Fruit fly (Drosophila melanogaster) whole organism, embryonic: ENCODE results near the gene NC2beta.

Experiments used
- Abd-B ChIP-seq: fragments of 200-800 bp; sonication (Bioruptor generic); optimal IDR thresholded peaks from 2 replicates; lab custom pipeline; 2018; ENCODE audit warnings: missing biosample characterization, mild to moderate bottlenecking, missing genetic modification characterization, moderate library complexity
- C15 ChIP-seq: fragments of 200-800 bp; sonication (Bioruptor generic); IDR thresholded peaks from 3 replicates; pipeline ENCODE4 v1.3.6; 2022; ENCODE audit warnings: missing biosample characterization, missing genetic modification characterization
- CG11504 ChIP-seq: fragments of 200-800 bp; sonication (Bioruptor generic); optimal IDR thresholded peaks from 3 replicates; lab custom pipeline; 2019; ENCODE audit warnings: missing biosample characterization, mild to moderate bottlenecking, missing genetic modification characterization, moderate library complexity
- CG11723 ChIP-seq: fragments of 200-800 bp; sonication (Bioruptor generic); optimal IDR thresholded peaks from 2 replicates; lab custom pipeline; 2017; ENCODE audit warnings: missing biosample characterization, mild to moderate bottlenecking, missing genetic modification characterization
- CG12104 ChIP-seq: fragments of 200-800 bp; sonication (Bioruptor generic); optimal IDR thresholded peaks from 3 replicates; lab custom pipeline; 2016; ENCODE audit warnings: missing biosample characterization, missing genetic modification characterization
- CG12769 ChIP-seq: fragments of 200-800 bp; sonication (Bioruptor generic); optimal IDR thresholded peaks from 2 replicates; lab custom pipeline; 2019; ENCODE audit warnings: missing biosample characterization, mild to moderate bottlenecking, missing genetic modification characterization, moderate library complexity
- CG15601 ChIP-seq: fragments of 200-800 bp; sonication (Bioruptor generic); optimal IDR thresholded peaks from 3 replicates; lab custom pipeline; 2019; ENCODE audit warnings: missing biosample characterization, mild to moderate bottlenecking, missing genetic modification characterization, moderate library complexity
- CG1602 ChIP-seq: fragments of 200-800 bp; sonication (Bioruptor generic); optimal IDR thresholded peaks from 3 replicates; lab custom pipeline; 2016; ENCODE audit warnings: missing biosample characterization, missing genetic modification characterization
- CG1603 ChIP-seq: fragments of 200-800 bp; sonication (Bioruptor generic); optimal IDR thresholded peaks from 2 replicates; lab custom pipeline; 2019; ENCODE audit warnings: missing biosample characterization, mild to moderate bottlenecking, missing genetic modification characterization, moderate library complexity
- CG16863 ChIP-seq: fragments of 200-800 bp; sonication (Bioruptor generic); optimal IDR thresholded peaks from 3 replicates; lab custom pipeline; 2016; ENCODE audit warnings: missing biosample characterization, missing genetic modification characterization
- CG31388 ChIP-seq: fragments of 200-800 bp; sonication (Bioruptor generic); optimal IDR thresholded peaks from 2 replicates; lab custom pipeline; 2016; ENCODE audit warnings: missing biosample characterization, missing genetic modification characterization
- CG32532 ChIP-seq: fragments of 200-800 bp; sonication (Bioruptor generic); IDR thresholded peaks from 2 replicates; pipeline ENCODE4 v1.3.6; 2022; ENCODE audit warnings: missing biosample characterization, missing genetic modification characterization
- CG33557 ChIP-seq: fragments of 200-800 bp; sonication (Bioruptor generic); optimal IDR thresholded peaks from 2 replicates; lab custom pipeline; 2019; ENCODE audit warnings: missing biosample characterization, mild to moderate bottlenecking, missing genetic modification characterization, moderate library complexity
- CG5180 ChIP-seq: fragments of 200-800 bp; sonication (Bioruptor generic); optimal IDR thresholded peaks from 3 replicates; lab custom pipeline; 2017; ENCODE audit warnings: missing biosample characterization, missing genetic modification characterization, mild to moderate bottlenecking, moderate library complexity, missing genetic modification reagents
- CG6765 ChIP-seq: fragments of 200-800 bp; sonication (Bioruptor generic); optimal IDR thresholded peaks from 3 replicates; lab custom pipeline; 2017; ENCODE audit warnings: missing biosample characterization, mild to moderate bottlenecking, missing genetic modification characterization
- CG6791 ChIP-seq: fragments of 200-800 bp; sonication (Bioruptor generic); IDR thresholded peaks from 3 replicates; pipeline ENCODE4 v1.3.6; 2022; ENCODE audit warnings: missing biosample characterization, missing genetic modification characterization; ENCODE audit not compliant: partially characterized antibody
- CkIIα-i1 ChIP-seq: fragments of 200-800 bp; sonication (Bioruptor generic); IDR thresholded peaks from 2 replicates; pipeline ENCODE4 v1.3.6; 2022; ENCODE audit warnings: missing biosample characterization, missing genetic modification characterization
- CoRest ChIP-seq: fragments of 200-800 bp; sonication (Bioruptor generic); optimal IDR thresholded peaks from 3 replicates; lab custom pipeline; 2018; ENCODE audit warnings: missing biosample characterization, mild to moderate bottlenecking, missing genetic modification characterization, moderate library complexity
- CrebB ChIP-seq: fragments of 200-800 bp; sonication (Bioruptor generic); optimal IDR thresholded peaks from 3 replicates; lab custom pipeline; 2018; ENCODE audit warnings: missing biosample characterization, mild to moderate bottlenecking, missing genetic modification characterization
- D19A ChIP-seq: fragments of 200-800 bp; optimal IDR thresholded peaks from 3 replicates; lab custom pipeline; 2019; ENCODE audit warnings: missing biosample characterization, mild to moderate bottlenecking, missing genetic modification characterization, moderate library complexity
- H2.0 ChIP-seq: fragments of 200-800 bp; sonication (Bioruptor generic); IDR thresholded peaks from 2 replicates; pipeline ENCODE4 v1.3.6; 2022; ENCODE audit warnings: missing biosample characterization, missing genetic modification characterization
- Hmx ChIP-seq: fragments of 200-800 bp; sonication (Bioruptor generic); optimal IDR thresholded peaks from 2 replicates; lab custom pipeline; 2016; ENCODE audit warnings: missing biosample characterization, missing genetic modification characterization
- Lpt ChIP-seq: fragments of >200 bp; optimal IDR thresholded peaks from 2 replicates; lab custom pipeline; 2018; ENCODE audit warnings: missing biosample characterization, missing genetic modification characterization
- MTF-1 ChIP-seq: fragments of 200-800 bp; sonication (Bioruptor generic); optimal IDR thresholded peaks from 2 replicates; lab custom pipeline; 2018; ENCODE audit warnings: missing biosample characterization, mild to moderate bottlenecking, missing genetic modification characterization, borderline replicate concordance
- Nf-YA ChIP-seq: fragments of 200-800 bp; sonication (Bioruptor generic); IDR thresholded peaks from 2 replicates; pipeline ENCODE4 v1.3.6; 2022; ENCODE audit warnings: missing biosample characterization, missing genetic modification characterization
- Poxn ChIP-seq: fragments of 200-800 bp; sonication (Bioruptor generic); IDR thresholded peaks from 2 replicates; pipeline ENCODE4 v1.3.6; 2022; ENCODE audit warnings: missing biosample characterization, missing genetic modification characterization
- Scr ChIP-seq: fragments of 200-800 bp; sonication (Bioruptor generic); IDR thresholded peaks from 2 replicates; pipeline ENCODE4 v1.3.6; 2022; ENCODE audit warnings: missing biosample characterization, missing genetic modification characterization; ENCODE audit not compliant: partially characterized antibody
- Vsx1 ChIP-seq: fragments of 200-800 bp; sonication (Bioruptor generic); optimal IDR thresholded peaks from 2 replicates; lab custom pipeline; 2017; ENCODE audit warnings: missing biosample characterization, mild to moderate bottlenecking, missing genetic modification characterization, missing genetic modification reagents
- amos ChIP-seq: fragments of 200-800 bp; sonication (Bioruptor generic); IDR thresholded peaks from 2 replicates; pipeline ENCODE4 v1.3.6; 2022; ENCODE audit warnings: missing biosample characterization, missing genetic modification characterization; ENCODE audit not compliant: partially characterized antibody
- dmrt11E ChIP-seq: fragments of 200-800 bp; sonication (Bioruptor generic); optimal IDR thresholded peaks from 3 replicates; lab custom pipeline; 2018; ENCODE audit warnings: missing biosample characterization, mild to moderate bottlenecking, missing genetic modification characterization, moderate library complexity
- emc ChIP-seq: fragments of 200-800 bp; sonication (Bioruptor generic); optimal IDR thresholded peaks from 2 replicates; lab custom pipeline; 2016; ENCODE audit warnings: missing biosample characterization, missing genetic modification characterization
- eve ChIP-seq, 2 experiments: fragments of >200 bp; optimal IDR thresholded peaks; 2 replicates each; lab custom pipeline; 2017; ENCODE audit warnings: missing biosample characterization in 2 of 2, missing genetic modification characterization in 2 of 2
- hkb ChIP-seq, 2 experiments: fragments of 200-800 bp in 1 of 2; fragments of >200 bp in 1 of 2; sonication (Bioruptor generic) in 1 of 2; IDR thresholded peaks in 1 of 2; optimal IDR thresholded peaks in 1 of 2; 2 replicates each; pipeline versions ENCODE4 v1.3.6 to Lab custom; 2017 to 2022; ENCODE audit warnings: missing biosample characterization in 1 of 2, missing genetic modification characterization in 1 of 2
- insv ChIP-seq, 2 experiments: fragments of 200-800 bp; sonication (Bioruptor generic); optimal IDR thresholded peaks; 3 replicates each; lab custom pipeline; 2016 to 2018; ENCODE audit warnings: missing biosample characterization in 2 of 2, missing genetic modification characterization in 2 of 2
- inv ChIP-seq: fragments of 200-800 bp; sonication (Bioruptor generic); IDR thresholded peaks from 2 replicates; pipeline ENCODE4 v1.3.6; 2022; ENCODE audit warnings: missing biosample characterization, missing genetic modification characterization; ENCODE audit not compliant: partially characterized antibody
- lab ChIP-seq: fragments of 200-800 bp; sonication (Bioruptor generic); optimal IDR thresholded peaks from 3 replicates; lab custom pipeline; 2017; ENCODE audit warnings: missing biosample characterization, missing genetic modification characterization, mild to moderate bottlenecking, moderate library complexity, missing genetic modification reagents
- lov ChIP-seq, 2 experiments: fragments of 200-800 bp in 1 of 2; fragments of >200 bp in 1 of 2; sonication (Bioruptor generic) in 1 of 2; IDR thresholded peaks in 1 of 2; optimal IDR thresholded peaks in 1 of 2; 2 replicates in 1 of 2; 3 replicates in 1 of 2; pipeline versions ENCODE4 v1.3.6 to Lab custom; 2017 to 2022; ENCODE audit warnings: missing biosample characterization in 1 of 2, missing genetic modification characterization in 1 of 2
- mam ChIP-seq: fragments of 200-800 bp; sonication (Bioruptor generic); optimal IDR thresholded peaks from 3 replicates; lab custom pipeline; 2016; ENCODE audit warnings: missing biosample characterization, missing genetic modification characterization
- nerfin-1 ChIP-seq: fragments of 200-800 bp; sonication (Bioruptor generic); optimal IDR thresholded peaks from 3 replicates; lab custom pipeline; 2019; ENCODE audit warnings: missing biosample characterization, mild to moderate bottlenecking, missing genetic modification characterization, moderate library complexity
- pzg ChIP-seq: fragments of 200-800 bp; sonication (Bioruptor generic); optimal IDR thresholded peaks from 3 replicates; lab custom pipeline; 2018; ENCODE audit warnings: missing biosample characterization, mild to moderate bottlenecking, missing genetic modification characterization, moderate library complexity
- rib ChIP-seq: fragments of 200-800 bp; sonication (Bioruptor generic); IDR thresholded peaks from 2 replicates; pipeline ENCODE4 v1.3.6; 2022; ENCODE audit warnings: missing biosample characterization, missing genetic modification characterization
- sima ChIP-seq: fragments of 200-800 bp; sonication (Bioruptor generic); optimal IDR thresholded peaks from 2 replicates; lab custom pipeline; 2016; ENCODE audit warnings: missing biosample characterization, missing genetic modification characterization
- sqz ChIP-seq: fragments of 200-800 bp; sonication (Bioruptor generic); optimal IDR thresholded peaks from 3 replicates; lab custom pipeline; 2018; ENCODE audit warnings: missing biosample characterization, mild to moderate bottlenecking, missing genetic modification characterization
- usp ChIP-seq: fragments of >200 bp; optimal IDR thresholded peaks from 2 replicates; lab custom pipeline; 2017; ENCODE audit warnings: missing biosample characterization, missing genetic modification characterization
- wdn ChIP-seq: fragments of 200-800 bp; sonication (Bioruptor generic); IDR thresholded peaks from 2 replicates; pipeline ENCODE4 v1.3.6; 2022; ENCODE audit warnings: missing biosample characterization, missing genetic modification characterization
- yki ChIP-seq: fragments of >200 bp; optimal IDR thresholded peaks from 3 replicates; lab custom pipeline; 2018
- z ChIP-seq: fragments of 200-800 bp; sonication (Bioruptor generic); IDR thresholded peaks from 3 replicates; pipeline ENCODE4 v1.3.6; 2022; ENCODE audit warnings: missing biosample characterization, missing genetic modification characterization

The NC2beta gene

dm6 chr2L:14995594-14996463 lies 11.8 kb upstream of the NC2beta start (continued):
- TF ChIP-seq CG11723 (GFP tag; lab: Kevin White, UChicago) (peak; percentile 74), Hmx (GFP tag; lab: Kevin White, UChicago) (no peak), MTF-1 (GFP tag; lab: Kevin White, UChicago) (peak; percentile 77), sqz (GFP tag; lab: Kevin White, UChicago) (peak; percentile 74), Vsx1 (peak; percentile 77), rib (no peak; the same call in 1 of the 2 replicates), lov (optimal IDR thresholded peaks at IDR 0.05; lab: Kevin White, UChicago) (no peak), lov (GFP tag; IDR thresholded peaks at IDR 0.05; lab: Robert Waterston, UW) (peak; percentile 73), Poxn (peak; percentile 16; the same call in 1 of the 2 replicates), CG31388 (GFP tag; lab: Kevin White, UChicago) (peak; percentile 76), C15 (GFP tag; lab: Robert Waterston, UW) (0 out of 3 replicates have a peak, but pooled peaks have one; percentile 45), mam (GFP tag; lab: Kevin White, UChicago) (no peak), D19A (tag; lab: Kevin White, UChicago) (peak; percentile 88), nerfin-1 (tag; lab: Kevin White, UChicago) (peak; percentile 80), H2.0 (GFP tag; lab: Robert Waterston, UW) (peak; percentile 85), CG1602 (GFP tag; lab: Kevin White, UChicago) (peak; percentile 90), dmrt11E (peak; percentile 90), yki (lab: Kevin White, UChicago) (no peak), lab (GFP tag; lab: Kevin White, UChicago) (peak; percentile 92), hkb (optimal IDR thresholded peaks at IDR 0.05; lab: Kevin White, UChicago) (no peak), hkb (GFP tag; IDR thresholded peaks at IDR 0.05; lab: Robert Waterston, UW) (peak; percentile 94), usp (GFP tag; lab: Kevin White, UChicago) (no peak), CG33557 (GFP tag; lab: Kevin White, UChicago) (peak; percentile 94), amos (no peak), CkIIα-i1 (GFP tag; lab: Robert Waterston, UW) (no peak), CG12104 (GFP tag; lab: Kevin White, UChicago) (peak; percentile 88), inv (GFP tag; lab: Robert Waterston, UW) (no peak), Lpt (GFP tag; lab: Kevin White, UChicago) (no peak), CG32532 (peak; percentile 87), z (GFP tag; lab: Robert Waterston, UW) (peak; percentile 29; the same call in 1 of the 3 replicates), CG11504 (tag; lab: Kevin White, UChicago) (peak; percentile 95), eve (GFP tag; optimal IDR thresholded peaks at IDR 0.05; lab: Kevin White, UChicago) (peak in 1 of 2 experiments; percentile 77), sima (no peak), CrebB (tag; lab: Kevin White, UChicago) (peak; percentile 80), emc (GFP tag; lab: Kevin White, UChicago) (no peak), Abd-B (GFP tag; lab: Kevin White, UChicago) (peak; percentile 90), CG1603 (tag; lab: Kevin White, UChicago) (peak; percentile 69), CG15601 (peak; percentile 91), CG6791 (GFP tag; lab: Robert Waterston, UW) (0 out of 3 replicates have a peak, but pooled peaks have one; percentile 31), Scr (GFP tag; lab: Robert Waterston, UW) (no peak), CG16863 (peak; percentile 46), CoRest (tag; lab: Kevin White, UChicago) (peak; percentile 93), CG5180 (GFP tag; lab: Kevin White, UChicago) (peak; percentile 76), Nf-YA (GFP tag; lab: Robert Waterston, UW) (peak; percentile 88), wdn (peak; percentile 69), pzg (no peak), CG6765 (GFP tag; lab: Kevin White, UChicago) (peak; percentile 66), CG12769 (tag; lab: Kevin White, UChicago) (peak; percentile 76), insv (GFP tag; optimal IDR thresholded peaks at IDR 0.05; lab: Kevin White, UChicago) (no peak)
